Worm (Caenorhabditis elegans) whole organism, L4/young adult: Measurements from ENCODE around the gene pod-1.

Source experiments
- W03F9.2 ChIP-seq: fragments of 150-350 bp; optimal IDR thresholded peaks from 2 replicates; lab custom pipeline; 2014; ENCODE audit warnings: missing biosample characterization, missing genetic modification characterization
- dao-5 ChIP-seq: sonication (generic microtip); optimal IDR thresholded peaks from 2 replicates; lab custom pipeline; 2016; ENCODE audit warnings: missing genotype, missing genetic modification characterization, moderate library complexity, missing compliant biosample characterization
- him-1 ChIP-seq: sonication (generic microtip); optimal IDR thresholded peaks from 2 replicates; lab custom pipeline; 2016; ENCODE audit warnings: missing genotype, missing genetic modification reagents, missing genetic modification characterization, missing compliant biosample characterization

ce11 chrIII:13495571-13495970 is 28.4 kb downstream of the pod-1 start, which contains the start of gene T28A8.2:
- TF ChIP-seq dao-5 (no peak), him-1 (no peak), W03F9.2 (tag; lab: Kevin White, UChicago) (no peak)
